Fruit fly (Drosophila melanogaster) whole organism, embryonic: ENCODE results near the gene CG14883.

Experiments used
- Asciz ChIP-seq: fragments of 200-800 bp; sonication (Bioruptor generic); optimal IDR thresholded peaks from 2 replicates; lab custom pipeline; 2017; ENCODE audit warnings: missing biosample characterization, mild to moderate bottlenecking, missing genetic modification characterization, missing genetic modification reagents
- Awh ChIP-seq: fragments of 200-800 bp; sonication (Bioruptor generic); IDR thresholded peaks from 2 replicates; pipeline ENCODE4, ENCODE4 v1.3.6; 2022; ENCODE audit warnings: missing biosample characterization, missing genetic modification characterization
- B-H1 ChIP-seq: fragments of 200-800 bp; sonication (Bioruptor generic); IDR thresholded peaks from 3 replicates; pipeline ENCODE4 v1.3.6; 2022; ENCODE audit warnings: missing biosample characterization, missing genetic modification characterization
- CG11247 ChIP-seq: fragments of 200-800 bp; sonication (Bioruptor generic); IDR thresholded peaks from 2 replicates; pipeline ENCODE4 v1.3.6; 2022; ENCODE audit warnings: missing biosample characterization, missing genetic modification characterization
- CG12104 ChIP-seq: fragments of 200-800 bp; sonication (Bioruptor generic); optimal IDR thresholded peaks from 3 replicates; lab custom pipeline; 2016; ENCODE audit warnings: missing biosample characterization, missing genetic modification characterization
- CG12236 ChIP-seq: fragments of 200-800 bp; sonication (Bioruptor generic); optimal IDR thresholded peaks from 2 replicates; lab custom pipeline; 2016; ENCODE audit warnings: missing biosample characterization, missing genetic modification characterization
- CG13296 ChIP-seq: fragments of 200-800 bp; sonication (Bioruptor generic); optimal IDR thresholded peaks from 3 replicates; lab custom pipeline; 2018; ENCODE audit warnings: missing biosample characterization, mild to moderate bottlenecking, missing genetic modification characterization
- CG17359 ChIP-seq: fragments of 200-800 bp; sonication (Bioruptor generic); optimal IDR thresholded peaks from 3 replicates; lab custom pipeline; 2018; ENCODE audit warnings: missing biosample characterization, mild to moderate bottlenecking, missing genetic modification characterization, moderate library complexity
- CG17568 ChIP-seq: fragments of 200-800 bp; sonication (Bioruptor generic); optimal IDR thresholded peaks from 2 replicates; lab custom pipeline; 2018; ENCODE audit warnings: missing biosample characterization, mild to moderate bottlenecking, missing genetic modification characterization, moderate library complexity
- CG30020 ChIP-seq: fragments of 200-800 bp; optimal IDR thresholded peaks from 2 replicates; lab custom pipeline; 2019; ENCODE audit warnings: missing biosample characterization, mild to moderate bottlenecking, missing genetic modification characterization, moderate library complexity
- CG32767 ChIP-seq: fragments of 200-800 bp; sonication (Bioruptor generic); IDR thresholded peaks from 2 replicates; pipeline ENCODE4 v1.3.6; 2022; ENCODE audit warnings: missing biosample characterization, missing genetic modification characterization
- CG34224 ChIP-seq: fragments of 200-800 bp; sonication (Bioruptor generic); IDR thresholded peaks from 3 replicates; pipeline ENCODE4 v1.3.6; 2022; ENCODE audit warnings: missing biosample characterization, missing genetic modification characterization; ENCODE audit not compliant: partially characterized antibody
- CG4854 ChIP-seq: fragments of 200-800 bp; sonication (Bioruptor generic); optimal IDR thresholded peaks from 2 replicates; lab custom pipeline; 2016; ENCODE audit warnings: missing biosample characterization, missing genetic modification characterization, inconsistent platforms
- CG5180 ChIP-seq: fragments of 200-800 bp; sonication (Bioruptor generic); optimal IDR thresholded peaks from 3 replicates; lab custom pipeline; 2017; ENCODE audit warnings: missing biosample characterization, missing genetic modification characterization, mild to moderate bottlenecking, moderate library complexity, missing genetic modification reagents
- CG6689 ChIP-seq: fragments of 200-800 bp; sonication (Bioruptor generic); IDR thresholded peaks from 2 replicates; pipeline ENCODE4 v1.3.6; 2022; ENCODE audit warnings: missing biosample characterization, missing genetic modification characterization
- CG6765 ChIP-seq: fragments of 200-800 bp; sonication (Bioruptor generic); optimal IDR thresholded peaks from 3 replicates; lab custom pipeline; 2017; ENCODE audit warnings: missing biosample characterization, mild to moderate bottlenecking, missing genetic modification characterization
- CG7839 ChIP-seq: fragments of 200-800 bp; sonication (Bioruptor generic); optimal IDR thresholded peaks from 3 replicates; lab custom pipeline; 2018; ENCODE audit warnings: missing biosample characterization, mild to moderate bottlenecking, missing genetic modification characterization, moderate library complexity
- CG8924 ChIP-seq: fragments of 200-800 bp; optimal IDR thresholded peaks from 3 replicates; lab custom pipeline; 2019; ENCODE audit warnings: missing biosample characterization, mild to moderate bottlenecking, missing genetic modification characterization, moderate library complexity
- CG9609 ChIP-seq: fragments of 200-800 bp; sonication (Bioruptor generic); optimal IDR thresholded peaks from 3 replicates; lab custom pipeline; 2016; ENCODE audit warnings: missing biosample characterization, missing genetic modification characterization
- CkIIα-i1 ChIP-seq: fragments of 200-800 bp; sonication (Bioruptor generic); IDR thresholded peaks from 2 replicates; pipeline ENCODE4 v1.3.6; 2022; ENCODE audit warnings: missing biosample characterization, missing genetic modification characterization
- Dp ChIP-seq: fragments of 200-800 bp; sonication (Bioruptor generic); optimal IDR thresholded peaks from 2 replicates; lab custom pipeline; 2018; ENCODE audit warnings: missing biosample characterization, mild to moderate bottlenecking, missing genetic modification characterization, moderate library complexity
- Drgx ChIP-seq: fragments of 200-800 bp; sonication (Bioruptor generic); IDR thresholded peaks from 2 replicates; pipeline ENCODE4 v1.3.6; 2022; ENCODE audit warnings: missing biosample characterization, missing genetic modification characterization
- H15 ChIP-seq: fragments of 200-800 bp; sonication (Bioruptor generic); IDR thresholded peaks from 3 replicates; pipeline ENCODE4 v1.3.6; 2022; ENCODE audit warnings: missing biosample characterization, missing genetic modification characterization
- Hey ChIP-seq: fragments of 200-800 bp; sonication (Bioruptor generic); optimal IDR thresholded peaks from 3 replicates; lab custom pipeline; 2018; ENCODE audit warnings: missing biosample characterization, mild to moderate bottlenecking, missing genetic modification characterization
- Hmr ChIP-seq: fragments of 200-800 bp; sonication (Bioruptor generic); optimal IDR thresholded peaks from 3 replicates; lab custom pipeline; 2017; ENCODE audit warnings: mild to moderate bottlenecking, missing biosample characterization, missing genetic modification reagents, missing genetic modification characterization
- Hr78 ChIP-seq, 2 experiments: fragments of 200-800 bp in 1 of 2; fragments of >200 bp in 1 of 2; sonication (Bioruptor generic) in 1 of 2; optimal IDR thresholded peaks; 2 replicates each; lab custom pipeline; 2017 to 2019; ENCODE audit warnings: missing biosample characterization in 2 of 2, missing genetic modification characterization in 2 of 2, mild to moderate bottlenecking in 1 of 2, moderate library complexity in 1 of 2
- NK7.1 ChIP-seq: fragments of 200-800 bp; sonication (Bioruptor generic); optimal IDR thresholded peaks from 3 replicates; lab custom pipeline; 2016; ENCODE audit warnings: missing biosample characterization, missing genetic modification characterization
- Oli ChIP-seq: fragments of 200-800 bp; sonication (Bioruptor generic); optimal IDR thresholded peaks from 2 replicates; lab custom pipeline; 2018; ENCODE audit warnings: missing biosample characterization, mild to moderate bottlenecking, missing genetic modification characterization, moderate library complexity
- Ptx1 ChIP-seq: fragments of 200-800 bp; sonication (Bioruptor generic); IDR thresholded peaks from 2 replicates; pipeline ENCODE4 v1.3.6; 2022; ENCODE audit warnings: missing biosample characterization, missing genetic modification characterization
- Rx ChIP-seq: fragments of 200-800 bp; sonication (Bioruptor generic); IDR thresholded peaks from 2 replicates; pipeline ENCODE4 v1.3.6; 2022; ENCODE audit warnings: missing biosample characterization, missing genetic modification characterization
- TFAM ChIP-seq: fragments of 200-800 bp; sonication (Bioruptor generic); optimal IDR thresholded peaks from 2 replicates; lab custom pipeline; 2017; ENCODE audit warnings: missing biosample characterization, missing genetic modification characterization, inconsistent platforms
- Tbp ChIP-seq: fragments of >200 bp; optimal IDR thresholded peaks from 2 replicates; lab custom pipeline; 2018; ENCODE audit warnings: missing biosample characterization, missing genetic modification characterization
- aop ChIP-seq: fragments of 200-800 bp; sonication (Bioruptor generic); IDR thresholded peaks from 2 replicates; pipeline ENCODE4 v1.3.6; 2022; ENCODE audit warnings: missing biosample characterization, missing genetic modification characterization
- exex ChIP-seq: fragments of 200-800 bp; sonication (Bioruptor generic); optimal IDR thresholded peaks from 4 replicates; lab custom pipeline; 2018; ENCODE audit warnings: missing biosample characterization, mild to moderate bottlenecking, missing genetic modification characterization, moderate library complexity
- fu2 ChIP-seq: fragments of 200-800 bp; sonication (Bioruptor generic); optimal IDR thresholded peaks from 2 replicates; lab custom pipeline; 2016; ENCODE audit warnings: missing biosample characterization, missing genetic modification characterization
- gcm2 ChIP-seq: fragments of 200-800 bp; sonication (Bioruptor generic); optimal IDR thresholded peaks from 2 replicates; lab custom pipeline; 2016; ENCODE audit warnings: missing biosample characterization, missing genetic modification characterization
- grau ChIP-seq: fragments of 200-800 bp; optimal IDR thresholded peaks from 3 replicates; lab custom pipeline; 2019; ENCODE audit warnings: missing biosample characterization, mild to moderate bottlenecking, missing genetic modification characterization, moderate library complexity
- gro ChIP-seq: fragments of 200-800 bp; sonication (Bioruptor generic); optimal IDR thresholded peaks from 2 replicates; lab custom pipeline; 2016; ENCODE audit warnings: missing biosample characterization, missing genetic modification characterization
- jing ChIP-seq: fragments of 200-800 bp; sonication (Bioruptor generic); optimal IDR thresholded peaks from 2 replicates; lab custom pipeline; 2018; ENCODE audit warnings: missing biosample characterization, mild to moderate bottlenecking, missing genetic modification characterization
- kay ChIP-seq: fragments of 200-800 bp; sonication (Bioruptor generic); optimal IDR thresholded peaks from 2 replicates; lab custom pipeline; 2016; ENCODE audit warnings: missing biosample characterization, missing genetic modification characterization
- klu ChIP-seq: fragments of 200-800 bp; sonication (Bioruptor generic); IDR thresholded peaks from 2 replicates; pipeline ENCODE4 v1.3.6; 2022; ENCODE audit warnings: missing biosample characterization, missing genetic modification characterization
- knrl ChIP-seq: fragments of 200-800 bp; sonication (Bioruptor generic); IDR thresholded peaks from 3 replicates; pipeline ENCODE4 v1.3.6; 2022; ENCODE audit warnings: missing biosample characterization, missing genetic modification characterization; ENCODE audit not compliant: partially characterized antibody
- mirr ChIP-seq: fragments of 200-800 bp; sonication (Bioruptor generic); optimal IDR thresholded peaks from 3 replicates; lab custom pipeline; 2018; ENCODE audit warnings: missing biosample characterization, mild to moderate bottlenecking, missing genetic modification characterization
- oc ChIP-seq: fragments of 200-800 bp; sonication (Bioruptor generic); optimal IDR thresholded peaks from 2 replicates; lab custom pipeline; 2018; ENCODE audit warnings: missing biosample characterization, mild to moderate bottlenecking, missing genetic modification characterization, moderate library complexity
- pita ChIP-seq: fragments of 200-800 bp; sonication (Bioruptor generic); optimal IDR thresholded peaks from 2 replicates; lab custom pipeline; 2017; ENCODE audit warnings: missing biosample characterization, mild to moderate bottlenecking, missing genetic modification characterization
- stwl ChIP-seq: fragments of 200-800 bp; sonication (Bioruptor generic); optimal IDR thresholded peaks from 3 replicates; lab custom pipeline; 2018; ENCODE audit warnings: missing biosample characterization, mild to moderate bottlenecking, missing genetic modification characterization, moderate library complexity
- trem ChIP-seq: fragments of 200-800 bp; optimal IDR thresholded peaks from 3 replicates; lab custom pipeline; 2019; ENCODE audit warnings: missing biosample characterization, mild to moderate bottlenecking, missing genetic modification characterization, moderate library complexity
- wek ChIP-seq: fragments of 200-800 bp; sonication (Bioruptor generic); optimal IDR thresholded peaks from 3 replicates; lab custom pipeline; 2018; ENCODE audit warnings: missing biosample characterization, mild to moderate bottlenecking, missing genetic modification characterization, moderate library complexity
- zf30C ChIP-seq: fragments of 200-800 bp; sonication (Bioruptor generic); optimal IDR thresholded peaks from 3 replicates; lab custom pipeline; 2018; ENCODE audit warnings: missing biosample characterization, mild to moderate bottlenecking, missing genetic modification characterization

CG14883 gene

dm6 chr3R:16449187-16449973 is 6.5 kb upstream of the CG14883 start (continued):
- TF ChIP-seq Ptx1 (peak; percentile 94), aop (GFP tag; lab: Robert Waterston, UW) (peak; percentile 95), B-H1 (GFP tag; lab: Robert Waterston, UW) (peak; percentile 89), CG9609 (GFP tag; lab: Kevin White, UChicago) (peak; percentile 93), Dp (no peak), gcm2 (GFP tag; lab: Kevin White, UChicago) (peak; percentile 6), pita (no peak), zf30C (GFP tag; lab: Kevin White, UChicago) (no peak), exex (tag; lab: Kevin White, UChicago) (peak; percentile 13), klu (GFP tag; lab: Robert Waterston, UW) (peak; percentile 77), stwl (tag; lab: Kevin White, UChicago) (peak; percentile 59), knrl (GFP tag; lab: Robert Waterston, UW) (peak; percentile 68; the same call in 2 of the 3 replicates), CG12104 (GFP tag; lab: Kevin White, UChicago) (peak; percentile 88), CG12236 (GFP tag; lab: Kevin White, UChicago) (peak; percentile 83), CG7839 (tag; lab: Kevin White, UChicago) (peak; percentile 96), kay (GFP tag; lab: Kevin White, UChicago) (peak; percentile 87), CG32767 (GFP tag; lab: Robert Waterston, UW) (peak; percentile 88), CG17568 (peak; percentile 72), H15 (GFP tag; lab: Robert Waterston, UW) (peak; percentile 96), gro (GFP tag; lab: Kevin White, UChicago) (peak; percentile 74), CG6689 (GFP tag; lab: Robert Waterston, UW) (peak; percentile 93), Oli (tag; lab: Kevin White, UChicago) (peak; percentile 93), Hmr (GFP tag; lab: Kevin White, UChicago) (peak; percentile 19), CG8924 (peak; percentile 95), CG13296 (GFP tag; lab: Kevin White, UChicago) (peak; percentile 70), CG5180 (GFP tag; lab: Kevin White, UChicago) (peak; percentile 86), Drgx (GFP tag; lab: Robert Waterston, UW) (peak; percentile 99), jing (peak; percentile 93), CG11247 (GFP tag; lab: Robert Waterston, UW) (peak; percentile 92), NK7.1 (GFP tag; lab: Kevin White, UChicago) (peak; percentile 76), CG30020 (peak; percentile 76), trem (peak; percentile 91), Hr78 (GFP tag; optimal IDR thresholded peaks at IDR 0.05; lab: Kevin White, UChicago) (peak in 1 of 2 experiments; percentile 85), Rx (GFP tag; lab: Robert Waterston, UW) (peak; percentile 95), Hey (tag; lab: Kevin White, UChicago) (peak; percentile 40), Awh (peak; percentile 96), wek (GFP tag; lab: Kevin White, UChicago) (peak; percentile 80), CkIIα-i1 (peak; percentile 53; the same call in 1 of the 2 replicates), CG6765 (GFP tag; lab: Kevin White, UChicago) (no peak), grau (tag; lab: Kevin White, UChicago) (peak; percentile 92), fu2 (peak; percentile 76), mirr (peak; percentile 46), Asciz (GFP tag; lab: Kevin White, UChicago) (peak; percentile 94), oc (tag; lab: Kevin White, UChicago) (peak; percentile 96), Tbp (GFP tag; lab: Kevin White, UChicago) (no peak), TFAM (peak; percentile 89), CG34224 (no peak), CG4854 (peak; percentile 78), CG17359 (peak; percentile 97)
